Fruit fly (Drosophila melanogaster): ENCODE data around the gene CG34428.
A peak's percentile ranks its signal among the peaks of the same experiment; 100 is the strongest.

The CG34428 gene

DNA sequence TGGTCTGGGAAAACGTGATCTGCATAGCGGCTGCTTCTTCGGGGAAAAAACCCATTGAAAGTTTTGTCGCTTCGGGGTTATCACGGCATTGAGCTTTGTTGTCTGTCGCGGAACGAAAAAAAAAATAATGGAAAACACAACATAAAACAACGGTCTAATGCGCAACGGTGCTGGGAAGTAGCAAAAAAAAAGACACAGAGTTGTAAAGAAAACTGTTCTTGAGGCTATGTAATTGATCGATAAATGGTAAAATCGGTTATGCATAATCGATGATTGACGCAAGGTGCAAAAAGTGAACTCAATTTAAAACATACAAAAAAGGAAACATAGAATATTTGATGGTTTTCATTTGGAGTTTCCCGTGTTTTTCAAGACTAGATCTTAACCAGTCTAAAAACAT, 30.2 kb upstream of the CG34428 start (continued):
- TF ChIP-seq sqz (GFP tag; optimal IDR thresholded peaks at IDR 0.05) = peak; percentile 16
- no peak for TF ChIP-seq HLHmδ (GFP tag; optimal IDR thresholded peaks at IDR 0.05)
- TF ChIP-seq gsb-n (tag; optimal IDR thresholded peaks at IDR 0.05) = no peak
- no peak for TF ChIP-seq E2f2 (GFP tag; IDR thresholded peaks at IDR 0.05)
- no peak for TF ChIP-seq CoRest (tag; optimal IDR thresholded peaks at IDR 0.05)
- TF ChIP-seq knrl (GFP tag; IDR thresholded peaks at IDR 0.05; ENCODE audit: partially characterized antibody) = no peak
- no peak for TF ChIP-seq Dbx (GFP tag; IDR thresholded peaks at IDR 0.05)
- peak; percentile 79 for TF ChIP-seq CG2116 (GFP tag; optimal IDR thresholded peaks at IDR 0.05)
- TF ChIP-seq fd64A (GFP tag; optimal IDR thresholded peaks at IDR 0.05) = no peak
- TF ChIP-seq Gsc (GFP tag; IDR thresholded peaks at IDR 0.05) = no peak

DNA sequence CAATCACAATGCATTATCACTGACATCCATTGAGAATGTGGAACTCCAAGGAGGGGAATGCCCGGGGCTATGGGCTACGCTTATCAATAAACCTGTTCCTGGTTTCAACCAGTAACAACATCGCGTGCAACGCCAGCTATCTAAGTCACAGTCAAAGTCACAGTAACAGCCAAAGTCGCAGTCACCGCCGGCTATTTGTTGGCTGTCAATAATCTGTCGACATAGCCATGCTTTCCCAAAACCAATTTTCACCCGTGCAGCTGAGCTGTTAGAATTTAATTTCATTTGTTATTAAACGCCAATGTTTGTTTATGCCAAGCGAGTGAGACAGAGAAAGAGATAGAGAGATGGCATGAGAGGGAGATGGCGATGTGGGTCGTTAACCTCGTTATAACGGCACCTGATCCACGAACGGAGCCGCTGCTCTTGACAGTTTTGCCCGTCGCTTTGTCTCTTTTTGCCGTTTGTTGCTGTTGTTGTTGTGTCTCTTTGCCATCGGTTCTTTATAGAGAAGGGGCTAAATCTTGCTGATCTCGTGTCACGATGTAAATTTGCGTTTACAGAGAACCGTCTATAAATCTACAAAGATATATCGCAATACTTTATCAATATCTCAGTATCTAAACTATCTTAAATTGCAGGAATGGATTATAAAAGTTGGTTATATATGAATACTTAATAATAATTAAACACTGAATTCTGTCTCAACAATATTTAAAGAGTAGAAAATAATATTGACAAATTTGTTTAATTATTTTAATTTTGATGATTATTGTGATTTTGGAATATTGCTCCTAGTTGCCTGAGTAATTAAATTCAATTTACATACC, 29.3 kb upstream of the CG34428 start:
- peak; percentile 61; the same call in 1 of the 3 replicates for TF ChIP-seq gce (GFP tag; IDR thresholded peaks at IDR 0.05)
- TF ChIP-seq CG11504 (tag; optimal IDR thresholded peaks at IDR 0.05) = peak; percentile 39
- no peak for TF ChIP-seq ap (GFP tag; IDR thresholded peaks at IDR 0.05)
- peak; percentile 18 for TF ChIP-seq CG8924 (tag; optimal IDR thresholded peaks at IDR 0.05)
- TF ChIP-seq CG9437 (GFP tag; optimal IDR thresholded peaks at IDR 0.05) = peak; percentile 40
- no peak for TF ChIP-seq danr (GFP tag; IDR thresholded peaks at IDR 0.05)
- TF ChIP-seq CG2116 (GFP tag; optimal IDR thresholded peaks at IDR 0.05) = no peak
- peak; percentile 18 for TF ChIP-seq Sox100B (GFP tag; optimal IDR thresholded peaks at IDR 0.05)
- no peak for TF ChIP-seq CG18619 (GFP tag; optimal IDR thresholded peaks at IDR 0.05)
- peak; percentile 16 for TF ChIP-seq Hr3 (GFP tag; optimal IDR thresholded peaks at IDR 0.05)
- TF ChIP-seq CG11085 (GFP tag; IDR thresholded peaks at IDR 0.05) = no peak
- peak; percentile 10 for TF ChIP-seq CG13424 (tag; optimal IDR thresholded peaks at IDR 0.05)
- TF ChIP-seq CG10979 (tag; optimal IDR thresholded peaks at IDR 0.05) = peak; percentile 54
- TF ChIP-seq CG11560 (tag; IDR thresholded peaks at IDR 0.05) = no peak
- TF ChIP-seq CG7963 (GFP tag; IDR thresholded peaks at IDR 0.05; ENCODE audit: partially characterized antibody) = no peak
- peak; percentile 32 for TF ChIP-seq CG8281 (tag; optimal IDR thresholded peaks at IDR 0.05)
- TF ChIP-seq onecut (GFP tag; IDR thresholded peaks at IDR 0.05) = 0 out of 2 replicates have a peak, but pooled peaks have one; percentile 24
- no peak; the same call in 1 of the 3 replicates for TF ChIP-seq Doc3 (GFP tag; IDR thresholded peaks at IDR 0.05; ENCODE audit: partially characterized antibody)
- TF ChIP-seq Fer3 (tag; optimal IDR thresholded peaks at IDR 0.05) = no peak
- peak; percentile 42 for TF ChIP-seq CG2678 (tag; optimal IDR thresholded peaks at IDR 0.05)
- no peak for TF ChIP-seq ac (GFP tag; optimal IDR thresholded peaks at IDR 0.05)
- no peak for TF ChIP-seq CG9609 (GFP tag; optimal IDR thresholded peaks at IDR 0.05)
- TF ChIP-seq CG30020 (tag; optimal IDR thresholded peaks at IDR 0.05) = no peak
- peak; percentile 56 for TF ChIP-seq gem (tag; optimal IDR thresholded peaks at IDR 0.05)
- TF ChIP-seq CG11696 (GFP tag; IDR thresholded peaks at IDR 0.05) = no peak
- peak; percentile 35 for TF ChIP-seq CG17829 (tag; optimal IDR thresholded peaks at IDR 0.05)
- TF ChIP-seq CG15696 (tag; optimal IDR thresholded peaks at IDR 0.05) = peak; percentile 28
- 0 out of 2 replicates have a peak, but pooled peaks have one; percentile 5 for TF ChIP-seq CG9932 (GFP tag; IDR thresholded peaks at IDR 0.05)
- peak; percentile 49 for TF ChIP-seq CG14710 (tag; optimal IDR thresholded peaks at IDR 0.05)
- peak; percentile 37 for TF ChIP-seq CG10267 (tag; optimal IDR thresholded peaks at IDR 0.05)
- TF ChIP-seq Antp (GFP tag; optimal IDR thresholded peaks at IDR 0.05) = no peak
- peak; percentile 13 for TF ChIP-seq dm (GFP tag; optimal IDR thresholded peaks at IDR 0.05)
- TF ChIP-seq ind (GFP tag; optimal IDR thresholded peaks at IDR 0.05) = peak; percentile 6
- TF ChIP-seq CG10209 (GFP tag; optimal IDR thresholded peaks at IDR 0.05) = peak; percentile 11
- no peak for TF ChIP-seq nom (GFP tag; optimal IDR thresholded peaks at IDR 0.05)
- no peak for TF ChIP-seq CG10147 (GFP tag; optimal IDR thresholded peaks at IDR 0.05)
- peak; percentile 96 for TF ChIP-seq CG3995 (GFP tag; optimal IDR thresholded peaks at IDR 0.05)
- TF ChIP-seq dmrt11E (tag; optimal IDR thresholded peaks at IDR 0.05) = peak; percentile 47

All from whole organism, embryonic.